Worm (Caenorhabditis elegans) whole organism, L3 larva: ENCODE measurements around the gene K09C4.10.

Source experiments
- ama-1 ChIP-seq: fragments of 150-350 bp; optimal IDR thresholded peaks from 2 replicates; lab custom pipeline; 2018
- ceh-82 ChIP-seq: fragments of 150-350 bp; optimal IDR thresholded peaks from 2 replicates; lab custom pipeline; 2014; ENCODE audit warnings: missing biosample characterization, missing genetic modification characterization
- elt-3 ChIP-seq, 3 experiments: fragments of 150-350 bp in 1 of 3; sonication (generic microtip) in 2 of 3; optimal IDR thresholded peaks; 2 replicates in 2 of 3; 4 replicates in 1 of 3; lab custom pipeline; 2014 to 2017; ENCODE audit warnings: missing biosample characterization in 3 of 3, missing genetic modification characterization in 3 of 3
- fos-1 ChIP-seq: fragments of 150-350 bp; optimal IDR thresholded peaks from 2 replicates; lab custom pipeline; 2014; ENCODE audit warnings: missing biosample characterization, missing genetic modification characterization
- lin-39 ChIP-seq: fragments of 150-350 bp; optimal IDR thresholded peaks from 2 replicates; lab custom pipeline; 2018; ENCODE audit warnings: missing biosample characterization, missing genetic modification reagents, missing genetic modification characterization
- nhr-28 ChIP-seq: fragments of 150-350 bp; optimal IDR thresholded peaks from 2 replicates; lab custom pipeline; 2014; ENCODE audit warnings: missing biosample characterization, missing genetic modification characterization
- nhr-76 ChIP-seq: fragments of 150-350 bp; sonication (generic microtip); optimal IDR thresholded peaks from 5 replicates; lab custom pipeline; 2014; ENCODE audit warnings: missing biosample characterization, missing genetic modification characterization
- ztf-11 ChIP-seq: fragments of 150-350 bp; optimal IDR thresholded peaks from 2 replicates; lab custom pipeline; 2014; ENCODE audit warnings: missing biosample characterization, missing genetic modification characterization

ce11 chrX:3252500-3252899 lies 27.5 kb downstream of the K09C4.10 start, which contains the start of gene tba-9:
- no peak for TF ChIP-seq ceh-82 (tag; lab: Kevin White, UChicago)
- no peak for TF ChIP-seq ztf-11 (tag; lab: Kevin White, UChicago)
- no peak for TF ChIP-seq lin-39 (tag; lab: Kevin White, UChicago)
- TF ChIP-seq elt-3 (tag; optimal IDR thresholded peaks at IDR 0.05; lab: Kevin White, UChicago) = no peak
- TF ChIP-seq nhr-76 (tag; lab: Kevin White, UChicago) = no peak
- no peak for TF ChIP-seq nhr-28
- no peak for TF ChIP-seq ama-1 (lab: Kevin White, UChicago)
- TF ChIP-seq fos-1 (tag; lab: Kevin White, UChicago) = no peak
